Fruit fly (Drosophila melanogaster) whole organism: ENCODE results near the gene CG10877.

Experiments used
- CG8478 ChIP-seq: fragments of >200 bp; optimal IDR thresholded peaks from 2 replicates; lab custom pipeline; 2018; ENCODE audit warnings: inconsistent platforms
- Dll ChIP-seq: fragments of >200 bp; optimal IDR thresholded peaks from 2 replicates; lab custom pipeline; 2017
- EcR ChIP-seq, 2 experiments: fragments of >200 bp; optimal IDR thresholded peaks; 2 replicates each; lab custom pipeline; 2017; ENCODE audit warnings: missing biosample characterization in 2 of 2, missing genetic modification characterization in 2 of 2, missing genetic modification reagents in 2 of 2
- usp ChIP-seq: fragments of >200 bp; optimal IDR thresholded peaks from 2 replicates; lab custom pipeline; 2017; ENCODE audit warnings: missing biosample characterization, missing genetic modification characterization, mixed read lengths

DNA sequence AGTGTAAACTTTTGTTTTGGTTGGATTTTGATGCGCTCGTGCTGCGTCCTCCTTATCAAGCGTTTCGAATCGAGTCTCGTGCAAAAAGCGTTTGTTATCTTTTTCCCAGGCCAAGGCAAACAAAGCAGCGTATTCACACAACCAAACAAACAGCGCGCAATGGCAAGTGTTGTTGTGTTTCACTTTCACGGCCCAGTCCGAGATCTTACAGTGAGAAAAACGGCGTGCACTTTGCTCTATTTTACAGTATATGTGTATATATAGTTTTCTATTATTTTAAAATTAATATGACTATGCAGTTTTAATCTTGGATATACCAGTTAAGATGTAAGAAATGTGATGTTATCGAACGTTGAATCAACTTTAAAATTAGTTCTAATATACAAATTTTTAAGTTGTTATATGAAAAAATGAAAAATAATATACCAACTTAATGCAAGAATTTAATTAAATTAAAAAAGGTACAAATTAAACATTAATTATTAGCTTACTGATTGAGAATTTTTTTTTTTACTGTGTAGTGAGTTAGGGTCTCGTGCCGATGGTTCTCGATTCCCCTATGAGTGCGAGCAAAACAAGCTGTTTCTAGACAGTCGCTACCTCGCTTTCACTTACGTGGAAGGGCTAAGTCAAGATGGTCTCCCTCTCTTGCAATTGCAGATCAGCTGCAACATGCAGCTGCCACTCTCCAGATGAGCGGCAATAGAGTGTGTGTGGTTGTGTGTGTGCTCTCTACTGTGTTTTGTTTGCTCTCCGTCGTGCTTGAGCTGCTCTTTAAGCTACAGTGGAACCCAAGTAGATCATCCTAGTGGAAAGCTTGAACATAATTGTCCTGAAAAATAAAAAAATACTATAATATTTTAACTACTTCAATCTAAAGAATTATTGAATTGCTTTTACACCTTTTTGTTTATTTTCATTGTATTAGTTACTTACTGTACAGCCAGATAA is 30.6 kb upstream of the CG10877 start:
- no peak for TF ChIP-seq Dll (lab: Kevin White, UChicago)
- TF ChIP-seq EcR (GFP tag; optimal IDR thresholded peaks at IDR 0.05; lab: Kevin White, UChicago), result no peak
- TF ChIP-seq CG8478, result no peak
- no peak for TF ChIP-seq usp (GFP tag; lab: Kevin White, UChicago)
